Fruit fly (Drosophila melanogaster) whole organism, embryonic: Measurements from ENCODE around the gene Boh1.

Experiments
- Awh ChIP-seq: fragments of 200-800 bp; sonication (Bioruptor generic); IDR thresholded peaks from 2 replicates; pipeline ENCODE4, ENCODE4 v1.3.6; 2022; ENCODE audit warnings: missing biosample characterization, missing genetic modification characterization
- B-H1 ChIP-seq: fragments of 200-800 bp; sonication (Bioruptor generic); IDR thresholded peaks from 3 replicates; pipeline ENCODE4 v1.3.6; 2022; ENCODE audit warnings: missing biosample characterization, missing genetic modification characterization
- Bdp1 ChIP-seq: fragments of 200-800 bp; sonication (Bioruptor generic); optimal IDR thresholded peaks from 3 replicates; lab custom pipeline; 2016; ENCODE audit warnings: missing biosample characterization, missing genetic modification characterization
- Bteb2 ChIP-seq: fragments of 200-800 bp; sonication (Bioruptor generic); optimal IDR thresholded peaks from 2 replicates; lab custom pipeline; 2016; ENCODE audit warnings: missing biosample characterization, missing genetic modification characterization
- CG10267 ChIP-seq: fragments of 200-800 bp; sonication (Bioruptor generic); optimal IDR thresholded peaks from 2 replicates; lab custom pipeline; 2018; ENCODE audit warnings: missing biosample characterization, mild to moderate bottlenecking, missing genetic modification characterization, moderate library complexity
- CG10321 ChIP-seq: fragments of 200-800 bp; sonication (Bioruptor generic); IDR thresholded peaks from 2 replicates; pipeline ENCODE4 v1.3.6; 2022; ENCODE audit warnings: missing biosample characterization, missing genetic modification characterization
- CG11696 ChIP-seq: fragments of 200-800 bp; sonication (Bioruptor generic); IDR thresholded peaks from 2 replicates; pipeline ENCODE4 v1.3.6; 2022; ENCODE audit warnings: missing biosample characterization, missing genetic modification characterization
- CG12942 ChIP-seq: fragments of 200-800 bp; sonication (Bioruptor generic); optimal IDR thresholded peaks from 3 replicates; lab custom pipeline; 2016; ENCODE audit warnings: missing biosample characterization, missing genetic modification characterization
- CG14014 ChIP-seq: fragments of 200-800 bp; sonication (Bioruptor generic); IDR thresholded peaks from 2 replicates; pipeline ENCODE4 v1.3.6; 2022; ENCODE audit warnings: missing biosample characterization, missing genetic modification characterization
- CG1647 ChIP-seq: fragments of 200-800 bp; sonication (Bioruptor generic); optimal IDR thresholded peaks from 3 replicates; lab custom pipeline; 2016; ENCODE audit warnings: missing biosample characterization, missing genetic modification characterization
- CG17385 ChIP-seq: fragments of 200-800 bp; sonication (Bioruptor generic); optimal IDR thresholded peaks from 3 replicates; lab custom pipeline; 2018; ENCODE audit warnings: missing biosample characterization, mild to moderate bottlenecking, missing genetic modification characterization
- CG17829 ChIP-seq: fragments of 200-800 bp; optimal IDR thresholded peaks from 2 replicates; lab custom pipeline; 2019; ENCODE audit warnings: missing biosample characterization, mild to moderate bottlenecking, missing genetic modification characterization, moderate library complexity
- CG18011 ChIP-seq: fragments of 200-800 bp; sonication (Bioruptor generic); optimal IDR thresholded peaks from 2 replicates; lab custom pipeline; 2017; ENCODE audit warnings: missing biosample characterization, missing genetic modification characterization, mild to moderate bottlenecking, moderate library complexity, missing genotype
- CG18599 ChIP-seq: fragments of 200-800 bp; sonication (Bioruptor generic); optimal IDR thresholded peaks from 3 replicates; lab custom pipeline; 2017; ENCODE audit warnings: missing biosample characterization, missing genetic modification characterization, mild to moderate bottlenecking, moderate library complexity, missing genetic modification reagents
- CG2116 ChIP-seq: fragments of 200-800 bp; sonication (Bioruptor generic); optimal IDR thresholded peaks from 3 replicates; lab custom pipeline; 2018; ENCODE audit warnings: missing biosample characterization, mild to moderate bottlenecking, missing genetic modification characterization
- CG2875 ChIP-seq: fragments of 200-800 bp; sonication (Bioruptor generic); optimal IDR thresholded peaks from 2 replicates; lab custom pipeline; 2017; ENCODE audit warnings: missing biosample characterization, mild to moderate bottlenecking, missing genetic modification characterization, missing genetic modification reagents
- CG30403 ChIP-seq: fragments of 200-800 bp; sonication (Bioruptor generic); optimal IDR thresholded peaks from 3 replicates; lab custom pipeline; 2016; ENCODE audit warnings: missing biosample characterization, missing genetic modification characterization
- CG32772 ChIP-seq: fragments of 200-800 bp; sonication (Bioruptor generic); IDR thresholded peaks from 2 replicates; pipeline ENCODE4 v1.3.6; 2022; ENCODE audit warnings: missing biosample characterization, missing genetic modification characterization
- CG33213 ChIP-seq: fragments of 200-800 bp; sonication (Bioruptor generic); optimal IDR thresholded peaks from 3 replicates; lab custom pipeline; 2016; ENCODE audit warnings: missing biosample characterization, missing genetic modification characterization
- CG3847 ChIP-seq: fragments of 200-800 bp; sonication (Bioruptor generic); IDR thresholded peaks from 2 replicates; pipeline ENCODE4 v1.3.6; 2022; ENCODE audit warnings: missing biosample characterization, missing genetic modification characterization
- CG4404 ChIP-seq: fragments of 200-800 bp; sonication (Bioruptor generic); IDR thresholded peaks from 2 replicates; pipeline ENCODE4 v1.3.6; 2022; ENCODE audit warnings: missing biosample characterization, missing genetic modification characterization
- CG5245 ChIP-seq: fragments of 200-800 bp; sonication (Bioruptor generic); optimal IDR thresholded peaks from 3 replicates; lab custom pipeline; 2016; ENCODE audit warnings: missing biosample characterization, missing genetic modification characterization
- CG7745 ChIP-seq: fragments of 200-800 bp; sonication (Bioruptor generic); optimal IDR thresholded peaks from 2 replicates; lab custom pipeline; 2018; ENCODE audit warnings: missing biosample characterization, mild to moderate bottlenecking, missing genetic modification characterization, moderate library complexity
- CG7928 ChIP-seq: fragments of 200-800 bp; sonication (Bioruptor generic); optimal IDR thresholded peaks from 2 replicates; lab custom pipeline; 2017; ENCODE audit warnings: missing biosample characterization, mild to moderate bottlenecking, missing genetic modification characterization
- CG8388 ChIP-seq: fragments of 200-800 bp; sonication (Bioruptor generic); optimal IDR thresholded peaks from 2 replicates; lab custom pipeline; 2019; ENCODE audit warnings: missing biosample characterization, mild to moderate bottlenecking, missing genetic modification characterization, moderate library complexity
- CG9215 ChIP-seq: fragments of 200-800 bp; sonication (Bioruptor generic); IDR thresholded peaks from 2 replicates; pipeline ENCODE4 v1.3.6; 2022; ENCODE audit warnings: missing biosample characterization, missing genetic modification characterization
- CG9437 ChIP-seq: fragments of 200-800 bp; sonication (Bioruptor generic); optimal IDR thresholded peaks from 2 replicates; lab custom pipeline; 2018; ENCODE audit warnings: missing biosample characterization, mild to moderate bottlenecking, missing genetic modification characterization
- CoRest ChIP-seq: fragments of 200-800 bp; sonication (Bioruptor generic); optimal IDR thresholded peaks from 3 replicates; lab custom pipeline; 2018; ENCODE audit warnings: missing biosample characterization, mild to moderate bottlenecking, missing genetic modification characterization, moderate library complexity
- CrebB ChIP-seq: fragments of 200-800 bp; sonication (Bioruptor generic); optimal IDR thresholded peaks from 3 replicates; lab custom pipeline; 2018; ENCODE audit warnings: missing biosample characterization, mild to moderate bottlenecking, missing genetic modification characterization
- HHEX ChIP-seq: fragments of 200-800 bp; sonication (Bioruptor generic); optimal IDR thresholded peaks from 3 replicates; lab custom pipeline; 2017; ENCODE audit warnings: missing biosample characterization, mild to moderate bottlenecking, missing genetic modification characterization, missing genetic modification reagents
- HLHmδ ChIP-seq: fragments of 200-800 bp; sonication (Bioruptor generic); optimal IDR thresholded peaks from 2 replicates; lab custom pipeline; 2018; ENCODE audit warnings: missing biosample characterization, mild to moderate bottlenecking, missing genetic modification characterization, moderate library complexity
- Hey ChIP-seq: fragments of 200-800 bp; sonication (Bioruptor generic); optimal IDR thresholded peaks from 3 replicates; lab custom pipeline; 2018; ENCODE audit warnings: missing biosample characterization, mild to moderate bottlenecking, missing genetic modification characterization
- HmgD ChIP-seq: fragments of 200-800 bp; sonication (Bioruptor generic); optimal IDR thresholded peaks from 3 replicates; lab custom pipeline; 2016; ENCODE audit warnings: missing biosample characterization, missing genetic modification characterization
- Jarid2 ChIP-seq: fragments of 200-800 bp; sonication (Bioruptor generic); optimal IDR thresholded peaks from 3 replicates; lab custom pipeline; 2017; ENCODE audit warnings: mild to moderate bottlenecking, missing biosample characterization, missing genetic modification reagents, missing genetic modification characterization
- Neu2 ChIP-seq: fragments of 200-800 bp; sonication (Bioruptor generic); optimal IDR thresholded peaks from 3 replicates; lab custom pipeline; 2016; ENCODE audit warnings: missing biosample characterization, missing genetic modification characterization, borderline replicate concordance
- Oli ChIP-seq: fragments of 200-800 bp; sonication (Bioruptor generic); optimal IDR thresholded peaks from 2 replicates; lab custom pipeline; 2018; ENCODE audit warnings: missing biosample characterization, mild to moderate bottlenecking, missing genetic modification characterization, moderate library complexity
- Rx ChIP-seq: fragments of 200-800 bp; sonication (Bioruptor generic); IDR thresholded peaks from 2 replicates; pipeline ENCODE4 v1.3.6; 2022; ENCODE audit warnings: missing biosample characterization, missing genetic modification characterization
- ac ChIP-seq: fragments of 200-800 bp; sonication (Bioruptor generic); optimal IDR thresholded peaks from 3 replicates; lab custom pipeline; 2017; ENCODE audit warnings: missing biosample characterization, mild to moderate bottlenecking, missing genetic modification characterization
- al ChIP-seq: fragments of 200-800 bp; sonication (Bioruptor generic); IDR thresholded peaks from 2 replicates; pipeline ENCODE4 v1.3.6; 2022; ENCODE audit warnings: missing biosample characterization, missing genetic modification characterization
- ato ChIP-seq: fragments of 200-800 bp; sonication (Bioruptor generic); IDR thresholded peaks from 2 replicates; pipeline ENCODE4 v1.3.6; 2022; ENCODE audit warnings: missing biosample characterization, missing genetic modification characterization; ENCODE audit not compliant: partially characterized antibody
- chm ChIP-seq: fragments of 200-800 bp; sonication (Bioruptor generic); IDR thresholded peaks from 2 replicates; pipeline ENCODE4 v1.3.6; 2022; ENCODE audit warnings: missing biosample characterization, missing genetic modification characterization
- corto ChIP-seq: fragments of 200-800 bp; sonication (Bioruptor generic); optimal IDR thresholded peaks from 2 replicates; lab custom pipeline; 2016; ENCODE audit warnings: missing biosample characterization, mild to moderate bottlenecking, missing genetic modification characterization, moderate library complexity
- ems ChIP-seq: fragments of 200-800 bp; sonication (Bioruptor generic); optimal IDR thresholded peaks from 3 replicates; lab custom pipeline; 2016; ENCODE audit warnings: missing biosample characterization, missing genetic modification characterization
- gce ChIP-seq: fragments of 200-800 bp; sonication (Bioruptor generic); IDR thresholded peaks from 3 replicates; pipeline ENCODE4 v1.3.6; 2022; ENCODE audit warnings: missing biosample characterization, missing genetic modification characterization
- lmd ChIP-seq: fragments of 200-800 bp; sonication (Bioruptor generic); IDR thresholded peaks from 2 replicates; pipeline ENCODE4 v1.3.6; 2022; ENCODE audit warnings: missing biosample characterization, missing genetic modification characterization
- nmo ChIP-seq: fragments of 200-800 bp; sonication (Bioruptor generic); optimal IDR thresholded peaks from 2 replicates; lab custom pipeline; 2018; ENCODE audit warnings: missing biosample characterization, mild to moderate bottlenecking, missing genetic modification characterization, moderate library complexity
- ssp ChIP-seq: fragments of 200-800 bp; sonication (Bioruptor generic); IDR thresholded peaks from 2 replicates; pipeline ENCODE4 v1.3.6; 2022; ENCODE audit warnings: missing biosample characterization, missing genetic modification characterization
- tin ChIP-seq: fragments of 200-800 bp; sonication (Bioruptor generic); optimal IDR thresholded peaks from 3 replicates; lab custom pipeline; 2016; ENCODE audit warnings: missing biosample characterization, missing genetic modification characterization
- ttk ChIP-seq: fragments of 200-800 bp; sonication (Bioruptor generic); IDR thresholded peaks from 2 replicates; pipeline ENCODE4 v2.1.2; 2022; ENCODE audit warnings: missing biosample characterization, missing genetic modification characterization
- vvl ChIP-seq: fragments of 200-800 bp; sonication (Bioruptor generic); IDR thresholded peaks from 2 replicates; pipeline ENCODE4 v1.3.6; 2022; ENCODE audit warnings: missing biosample characterization, missing genetic modification characterization

Boh1 gene

dm6 chr3R:27948421-27948906 is 29.2 kb upstream of the Boh1 start, which contains the start of gene Gp93 (continued):
- TF ChIP-seq CG10321 (GFP tag; lab: Robert Waterston, UW) = peak; percentile 33; the same call in 1 of the 2 replicates
- peak; percentile 59; the same call in 1 of the 2 replicates for TF ChIP-seq chm
- TF ChIP-seq Bteb2 (GFP tag; lab: Kevin White, UChicago) = peak; percentile 48
- peak; percentile 49 for TF ChIP-seq CG3847 (GFP tag; lab: Robert Waterston, UW)
- TF ChIP-seq HLHmδ (GFP tag; lab: Kevin White, UChicago) = peak; percentile 46
- peak; percentile 37 for TF ChIP-seq HHEX (GFP tag; lab: Kevin White, UChicago)
- no peak for TF ChIP-seq Neu2 (GFP tag; lab: Kevin White, UChicago)
- TF ChIP-seq CrebB (tag; lab: Kevin White, UChicago) = peak; percentile 5
- peak; percentile 73 for TF ChIP-seq vvl (GFP tag; lab: Robert Waterston, UW)
- no peak for TF ChIP-seq CG5245 (GFP tag; lab: Kevin White, UChicago)
- TF ChIP-seq CG17385 = peak; percentile 44
- no peak for TF ChIP-seq ac
- peak; percentile 49 for TF ChIP-seq CG12942 (GFP tag; lab: Kevin White, UChicago)
- TF ChIP-seq tin (GFP tag; lab: Kevin White, UChicago) = peak; percentile 31
- peak; percentile 44 for TF ChIP-seq CG10267 (tag; lab: Kevin White, UChicago)
- TF ChIP-seq CG2116 = peak; percentile 54
- peak; percentile 62 for TF ChIP-seq CG17829 (tag; lab: Kevin White, UChicago)
- TF ChIP-seq ttk (GFP tag; lab: Robert Waterston, UW) = peak; percentile 55; the same call in 1 of the 2 replicates
- peak; percentile 57 for TF ChIP-seq nmo
- TF ChIP-seq B-H1 (GFP tag; lab: Robert Waterston, UW) = peak; percentile 49
- TF ChIP-seq CG18011 (GFP tag; lab: Kevin White, UChicago) = peak; percentile 12
- TF ChIP-seq CG8388 (GFP tag; lab: Kevin White, UChicago) = peak; percentile 31
- TF ChIP-seq CoRest (tag; lab: Kevin White, UChicago) = peak; percentile 74
- peak; percentile 19 for TF ChIP-seq CG7928
- peak; percentile 31 for TF ChIP-seq CG9437
- peak; percentile 100 for TF ChIP-seq CG11696 (GFP tag; lab: Robert Waterston, UW)
- TF ChIP-seq CG18599 (GFP tag; lab: Kevin White, UChicago) = peak; percentile 30
- TF ChIP-seq CG2875 = peak; percentile 18
- no peak for TF ChIP-seq corto (GFP tag; lab: Kevin White, UChicago)
- peak; percentile 51; the same call in 1 of the 2 replicates for TF ChIP-seq al
- 0 out of 2 replicates have a peak, but pooled peaks have one; percentile 32 for TF ChIP-seq Awh
- peak; percentile 62 for TF ChIP-seq CG9215 (GFP tag; lab: Robert Waterston, UW)
- peak; percentile 54 for TF ChIP-seq ssp (GFP tag; lab: Robert Waterston, UW)
- no peak for TF ChIP-seq Bdp1
- 0 out of 3 replicates have a peak, but pooled peaks have one; percentile 36 for TF ChIP-seq gce (GFP tag; lab: Robert Waterston, UW)
- peak; percentile 41 for TF ChIP-seq ems
- TF ChIP-seq Rx (GFP tag; lab: Robert Waterston, UW) = peak; percentile 38; the same call in 1 of the 2 replicates
- TF ChIP-seq HmgD (GFP tag; lab: Kevin White, UChicago) = peak; percentile 4
- TF ChIP-seq CG7745 (tag; lab: Kevin White, UChicago) = no peak
- peak; percentile 74 for TF ChIP-seq CG32772 (GFP tag; lab: Robert Waterston, UW)
- peak; percentile 66 for TF ChIP-seq lmd (GFP tag; lab: Robert Waterston, UW)
- peak; percentile 47 for TF ChIP-seq CG4404
- TF ChIP-seq Oli (tag; lab: Kevin White, UChicago) = peak; percentile 62
- peak; percentile 50; the same call in 1 of the 2 replicates for TF ChIP-seq ato (GFP tag; lab: Robert Waterston, UW)
- TF ChIP-seq Jarid2 (GFP tag; lab: Kevin White, UChicago) = peak; percentile 72
- TF ChIP-seq CG33213 = no peak
- TF ChIP-seq Hey (tag; lab: Kevin White, UChicago) = no peak
- TF ChIP-seq CG14014 = peak; percentile 69
- peak; percentile 70 for TF ChIP-seq CG30403
- TF ChIP-seq CG1647 (GFP tag; lab: Kevin White, UChicago) = no peak
